Worm (Caenorhabditis elegans) whole organism, L4/young adult: Measurements from ENCODE around the gene tgn-38.

Source experiments
- W03F9.2 ChIP-seq: fragments of 150-350 bp; optimal IDR thresholded peaks from 2 replicates; lab custom pipeline; 2014; ENCODE audit warnings: missing biosample characterization, missing genetic modification characterization
- dao-5 ChIP-seq: sonication (generic microtip); optimal IDR thresholded peaks from 2 replicates; lab custom pipeline; 2016; ENCODE audit warnings: missing genotype, missing genetic modification characterization, moderate library complexity, missing compliant biosample characterization
- him-1 ChIP-seq: sonication (generic microtip); optimal IDR thresholded peaks from 2 replicates; lab custom pipeline; 2016; ENCODE audit warnings: missing genotype, missing genetic modification reagents, missing genetic modification characterization, missing compliant biosample characterization

The tgn-38 gene

ce11 chrIV:12044844-12045738, 16.1 kb upstream of the tgn-38 start:
- TF ChIP-seq dao-5 (tag; lab: Kevin White, UChicago): no peak
- TF ChIP-seq W03F9.2 (tag; lab: Kevin White, UChicago): no peak
- no peak for TF ChIP-seq him-1 (tag; lab: Kevin White, UChicago)

ce11 chrIV:12043054-12043453, 14.1 kb upstream of the tgn-38 start:
- no peak for TF ChIP-seq him-1 (tag; lab: Kevin White, UChicago)
- no peak for TF ChIP-seq dao-5 (tag; lab: Kevin White, UChicago)
- TF ChIP-seq W03F9.2 (tag; lab: Kevin White, UChicago): no peak

ce11 chrIV:12040431-12040830, 11.5 kb upstream of the tgn-38 start:
- TF ChIP-seq dao-5 (tag; lab: Kevin White, UChicago): no peak
- no peak for TF ChIP-seq him-1 (tag; lab: Kevin White, UChicago)
- no peak for TF ChIP-seq W03F9.2 (tag; lab: Kevin White, UChicago)

DNA sequence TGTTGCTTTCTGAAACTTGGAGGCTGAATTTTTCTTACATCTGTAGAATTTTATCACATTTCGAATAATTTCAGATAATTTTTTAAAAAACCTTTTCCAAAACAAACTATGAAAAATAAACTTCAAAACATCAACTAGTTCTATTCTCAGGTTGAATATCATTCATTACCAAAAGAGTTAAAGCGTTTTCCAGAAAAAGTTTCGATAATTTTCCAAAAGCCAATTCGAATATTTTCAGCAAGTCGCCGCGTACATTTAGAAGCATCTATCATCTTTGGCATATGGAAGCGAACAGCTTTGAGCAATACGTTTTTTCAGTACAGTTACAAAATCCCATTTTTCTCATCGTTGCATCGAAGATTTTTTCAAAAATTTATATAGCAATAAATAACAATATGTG, 8.0 kb upstream of the tgn-38 start:
- peak; percentile 39 for TF ChIP-seq W03F9.2 (tag; lab: Kevin White, UChicago)
- no peak for TF ChIP-seq dao-5 (tag; lab: Kevin White, UChicago)

DNA sequence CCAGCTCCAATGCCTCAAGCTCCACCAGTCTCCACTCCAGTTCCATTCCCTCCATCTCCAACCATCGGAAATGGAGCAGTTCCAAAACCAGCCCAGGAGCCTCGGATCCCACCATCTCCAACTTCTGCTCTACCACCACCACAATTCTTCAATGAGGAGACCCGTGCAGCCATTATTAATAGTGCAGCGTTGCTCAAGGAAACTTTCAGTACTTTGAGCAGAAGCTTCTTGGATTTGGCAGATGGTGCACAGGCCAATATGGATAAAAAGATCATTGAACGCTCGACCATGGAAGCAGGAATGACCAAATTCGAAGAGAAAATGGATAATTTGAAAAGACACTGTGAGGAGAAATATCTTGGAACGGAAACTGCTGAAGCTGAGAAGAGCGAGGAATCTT, 6.4 kb upstream of the tgn-38 start:
- TF ChIP-seq dao-5 (tag; lab: Kevin White, UChicago) (no peak), him-1 (tag; lab: Kevin White, UChicago) (no peak), W03F9.2 (tag; lab: Kevin White, UChicago) (no peak)

DNA sequence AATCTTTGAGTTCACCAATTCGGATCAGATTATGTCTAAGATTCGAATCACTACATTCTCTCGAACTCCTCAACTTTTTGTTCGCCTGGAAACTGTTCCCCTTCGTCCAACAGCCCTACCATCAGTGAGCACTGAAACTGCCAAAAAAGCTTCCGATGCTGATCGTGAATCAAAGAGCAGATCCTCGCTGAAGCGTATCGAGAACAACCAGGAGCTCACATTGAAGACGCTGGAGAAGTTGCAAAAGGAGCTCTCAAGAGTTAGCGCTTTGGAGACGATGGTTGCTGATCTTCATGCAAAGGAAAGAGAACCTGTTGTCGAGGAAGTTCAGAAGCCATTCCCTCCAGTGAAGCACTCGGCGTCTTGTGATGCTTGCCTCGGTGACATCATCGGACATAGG, 5.8 kb upstream of the tgn-38 start:
- TF ChIP-seq W03F9.2 (tag; lab: Kevin White, UChicago) (no peak), him-1 (tag; lab: Kevin White, UChicago) (no peak), dao-5 (tag; lab: Kevin White, UChicago) (no peak)

- TF ChIP-seq W03F9.2 (tag; lab: Kevin White, UChicago) (peak; percentile 12), dao-5 (tag; lab: Kevin White, UChicago) (no peak)
These were observed 5.0 kb upstream of the tgn-38 start, which contains the start of gene sqst-1 for ce11 chrIV:12033985-12034384. Gene sqst-1, plus strand, starts transcription at chrIV:12034282.

DNA sequence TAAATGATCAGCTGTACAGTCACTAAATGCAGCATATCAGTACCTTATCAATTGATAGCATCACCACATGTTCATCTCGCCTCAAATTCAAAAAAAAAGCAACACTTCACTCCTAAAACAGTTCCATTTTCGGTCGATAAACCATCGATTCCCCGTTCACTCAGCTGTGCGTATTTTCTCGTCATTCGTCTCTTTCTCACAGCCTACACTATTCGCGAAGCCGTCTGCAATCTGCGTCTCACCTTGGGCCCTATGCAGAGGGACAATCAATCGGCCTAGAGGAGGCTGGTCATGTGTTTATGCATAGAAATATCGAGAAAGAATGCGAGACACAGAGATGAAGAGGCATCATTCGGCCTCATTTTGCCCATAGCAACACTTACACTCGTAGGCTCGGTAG, 3.4 kb upstream of the tgn-38 start:
- TF ChIP-seq him-1 (tag; lab: Kevin White, UChicago) (peak; percentile 8), dao-5 (tag; lab: Kevin White, UChicago) (peak; percentile 66), W03F9.2 (tag; lab: Kevin White, UChicago) (peak; percentile 2)

DNA sequence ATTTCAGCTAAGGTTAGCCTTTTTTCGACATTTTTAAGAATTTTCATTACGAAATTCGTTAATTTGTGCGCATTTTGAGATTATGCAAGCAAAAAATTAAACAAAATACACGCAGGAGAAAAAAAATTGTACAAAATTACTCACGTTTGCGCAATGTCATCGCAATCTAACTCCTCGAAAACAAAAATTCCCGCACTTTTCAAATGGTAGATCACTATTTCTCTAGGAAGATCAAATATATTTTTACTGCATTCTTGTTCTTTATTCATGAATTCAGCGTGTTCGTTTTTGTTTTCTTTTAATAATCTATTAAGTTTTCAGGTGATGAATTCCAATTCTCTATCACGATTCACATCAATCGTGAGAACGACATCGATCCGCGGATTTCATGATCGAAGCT, 2.0 kb upstream of the tgn-38 start, which contains the start of the genes T12G3.6 and mrpl-51:
T12G3.6 (minus strand) TSS at position 269 of the 400 bp plus-strand sequence.
mrpl-51 (plus strand) TSS at position 322 of the 400 bp plus-strand sequence.
- TF ChIP-seq W03F9.2 (tag; lab: Kevin White, UChicago) (no peak), him-1 (tag; lab: Kevin White, UChicago) (no peak), dao-5 (tag; lab: Kevin White, UChicago) (no peak)

ce11 chrIV:12029722-12030182, 778 bp upstream of the tgn-38 start, which contains the start of gene T12G3.11:
Gene T12G3.11, minus strand, starts transcription at chrIV:12029772.
- TF ChIP-seq him-1 (tag; lab: Kevin White, UChicago) (no peak), W03F9.2 (tag; lab: Kevin White, UChicago) (peak; percentile 58), dao-5 (tag; lab: Kevin White, UChicago) (no peak)

DNA sequence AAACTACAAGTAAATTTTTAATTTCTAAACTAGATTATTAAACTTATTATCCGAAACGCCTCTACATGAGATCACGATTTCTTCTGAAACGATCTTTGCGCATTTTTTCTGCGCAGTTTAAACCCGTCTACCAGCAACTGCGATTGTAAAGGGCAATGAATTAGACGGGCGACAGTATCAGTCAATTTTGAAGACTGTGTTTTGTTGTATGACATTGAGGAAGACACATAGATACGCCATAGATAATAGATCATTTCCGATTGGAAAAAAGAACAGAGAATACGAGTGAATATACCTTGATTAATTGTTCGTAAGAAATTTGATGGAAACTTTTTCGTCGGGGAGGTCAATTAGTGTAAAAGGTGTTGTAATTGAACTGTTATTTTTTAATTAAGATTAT, 7.6 kb downstream of the tgn-38 start:
- no peak for TF ChIP-seq dao-5 (tag; lab: Kevin White, UChicago)
- no peak for TF ChIP-seq him-1 (tag; lab: Kevin White, UChicago)
- no peak for TF ChIP-seq W03F9.2 (tag; lab: Kevin White, UChicago)

- TF ChIP-seq him-1 (tag; lab: Kevin White, UChicago): no peak
- no peak for TF ChIP-seq dao-5 (tag; lab: Kevin White, UChicago)
- no peak for TF ChIP-seq W03F9.2 (tag; lab: Kevin White, UChicago)
These were observed 10.1 kb downstream of the tgn-38 start for ce11 chrIV:12018920-12019319.

- no peak for TF ChIP-seq W03F9.2 (tag; lab: Kevin White, UChicago)
- no peak for TF ChIP-seq him-1 (tag; lab: Kevin White, UChicago)
- no peak for TF ChIP-seq dao-5 (tag; lab: Kevin White, UChicago)
These were observed 13.4 kb downstream of the tgn-38 start, which contains the start of gene lips-6 for ce11 chrIV:12015586-12015985. Gene lips-6, minus strand, starts transcription at chrIV:12015686.
